Worm (Caenorhabditis elegans) whole organism, L3 larva: ENCODE measurements around the gene spo-11.
"Not testable (repeated sequence)": the region's sequence is repeated elsewhere in the genome, so short reads cannot be mapped to it uniquely, and the experiment has no call there.

Source experiments
- R02D3.7 ChIP-seq: fragments of 150-350 bp; optimal IDR thresholded peaks from 2 replicates; lab custom pipeline; 2014; ENCODE audit warnings: missing biosample characterization, missing genetic modification characterization
- nhr-12 ChIP-seq: fragments of 150-350 bp; optimal IDR thresholded peaks from 2 replicates; lab custom pipeline; 2014; ENCODE audit warnings: missing biosample characterization, missing genetic modification characterization
- unc-39 ChIP-seq: sonication (generic microtip); optimal IDR thresholded peaks from 4 replicates; lab custom pipeline; 2017; ENCODE audit warnings: missing biosample characterization, missing genetic modification characterization

DNA sequence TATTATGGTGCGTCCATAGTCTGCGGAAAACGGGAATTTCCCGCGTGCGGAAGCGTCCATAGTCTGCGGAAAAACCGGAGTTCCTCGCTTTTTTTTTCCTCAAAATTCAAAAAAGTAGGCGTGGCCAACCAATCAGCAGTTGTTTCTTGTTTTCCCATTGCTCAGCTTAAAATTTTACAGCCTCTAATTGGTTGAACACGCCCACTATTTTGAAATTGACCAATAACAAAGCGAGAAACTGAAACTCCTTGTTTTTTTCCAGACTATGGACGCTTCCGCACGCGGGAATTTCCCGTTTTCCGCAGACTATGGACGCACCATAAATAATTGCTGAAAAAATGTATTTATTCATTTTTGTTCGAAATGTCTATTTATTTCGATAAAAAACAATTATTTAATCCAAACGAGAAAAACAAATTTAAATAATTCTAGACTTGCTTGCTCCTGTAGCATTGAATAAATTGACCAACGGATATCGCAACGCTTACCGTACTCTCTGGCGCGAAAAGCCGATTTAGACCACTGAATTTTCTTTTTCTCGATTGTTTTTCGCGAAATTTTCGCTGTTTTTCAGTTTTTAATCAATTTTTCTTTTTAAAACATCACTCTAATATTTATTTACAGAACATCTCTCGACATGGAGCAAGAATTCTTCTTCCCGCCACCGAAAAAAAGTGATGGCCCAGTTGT is 29.9 kb upstream of the spo-11 start, which contains the start of gene C08F8.3:
- TF ChIP-seq nhr-12 (tag; lab: Kevin White, UChicago); R02D3.7 (tag; lab: Kevin White, UChicago); unc-39: not testable (repeated sequence)
